Fruit fly (Drosophila melanogaster): Measurements from ENCODE around the gene Wdr24.
A peak's percentile ranks its signal among the peaks of the same experiment; 100 is the strongest.

Gene Wdr24

DNA sequence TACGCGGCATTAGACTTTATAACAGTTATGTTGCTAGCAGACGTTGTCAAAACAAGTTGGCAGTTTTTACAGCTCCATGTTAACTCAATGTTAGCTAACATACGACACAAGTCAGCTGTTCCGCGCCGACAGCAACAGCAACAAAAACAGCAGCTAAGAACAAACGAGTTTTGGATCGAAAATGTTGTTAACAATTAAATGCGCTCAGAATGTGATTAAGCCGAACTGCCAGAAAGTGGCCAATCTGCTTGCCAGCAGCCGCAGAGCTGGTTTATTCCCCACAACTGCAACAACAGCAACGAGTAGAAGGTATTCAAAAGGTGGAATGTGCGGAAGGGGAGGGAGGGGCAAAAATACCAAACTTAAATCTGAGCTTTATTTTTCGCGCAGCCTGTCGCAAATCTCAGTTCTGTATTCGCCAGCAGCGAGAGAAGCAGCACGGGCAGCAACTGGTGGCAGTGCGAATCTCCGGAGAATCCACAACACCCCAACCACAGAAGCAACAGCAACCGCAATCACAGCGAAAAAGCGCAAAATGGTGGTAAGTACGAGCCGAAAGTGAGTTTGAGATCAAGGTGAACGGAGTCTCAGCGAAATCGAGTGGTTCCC lies 21.7 kb downstream of the Wdr24 start, which contains the start of gene Pcd (continued):
- TF ChIP-seq CG3995 (GFP tag; optimal IDR thresholded peaks at IDR 0.05) (peak; percentile 14), CG31365 (tag; optimal IDR thresholded peaks at IDR 0.05) (no peak), yki (optimal IDR thresholded peaks at IDR 0.05) (no peak), Nf-YC (tag; optimal IDR thresholded peaks at IDR 0.05) (no peak), chn (GFP tag; optimal IDR thresholded peaks at IDR 0.05) (no peak), Dp (GFP tag; optimal IDR thresholded peaks at IDR 0.05) (peak; percentile 88), CG10274 (GFP tag; optimal IDR thresholded peaks at IDR 0.05) (no peak), CG15696 (tag; optimal IDR thresholded peaks at IDR 0.05) (no peak), CG10431 (GFP tag; optimal IDR thresholded peaks at IDR 0.05) (no peak), Chrac-16 (GFP tag; optimal IDR thresholded peaks at IDR 0.05) (no peak), cato (GFP tag; optimal IDR thresholded peaks at IDR 0.05; ENCODE audit: borderline replicate concordance) (no peak), Camta (GFP tag; optimal IDR thresholded peaks at IDR 0.05) (no peak), dysf (GFP tag; IDR thresholded peaks at IDR 0.05) (no peak), CG7372 (GFP tag; IDR thresholded peaks at IDR 0.05) (no peak), sd (tag; optimal IDR thresholded peaks at IDR 0.05) (peak; percentile 98), mam (GFP tag; optimal IDR thresholded peaks at IDR 0.05) (no peak), CG33557 (GFP tag; optimal IDR thresholded peaks at IDR 0.05) (no peak), CG7963 (GFP tag; IDR thresholded peaks at IDR 0.05; ENCODE audit: partially characterized antibody) (no peak), CG8388 (GFP tag; optimal IDR thresholded peaks at IDR 0.05) (no peak), CG7786 (GFP tag; optimal IDR thresholded peaks at IDR 0.05) (no peak), grau (tag; optimal IDR thresholded peaks at IDR 0.05) (no peak), Vsx1 (GFP tag; optimal IDR thresholded peaks at IDR 0.05) (no peak), sna (GFP tag; IDR thresholded peaks at IDR 0.05; ENCODE audit: partially characterized antibody) (peak; percentile 24; the same call in 1 of the 2 replicates), NC2α (GFP tag; optimal IDR thresholded peaks at IDR 0.05) (no peak), mirr (GFP tag; optimal IDR thresholded peaks at IDR 0.05) (peak; percentile 7), hb (GFP tag; IDR thresholded peaks at IDR 0.05; ENCODE audit: partially characterized antibody) (no peak), peb (GFP tag; IDR thresholded peaks at IDR 0.05) (no peak)

DNA sequence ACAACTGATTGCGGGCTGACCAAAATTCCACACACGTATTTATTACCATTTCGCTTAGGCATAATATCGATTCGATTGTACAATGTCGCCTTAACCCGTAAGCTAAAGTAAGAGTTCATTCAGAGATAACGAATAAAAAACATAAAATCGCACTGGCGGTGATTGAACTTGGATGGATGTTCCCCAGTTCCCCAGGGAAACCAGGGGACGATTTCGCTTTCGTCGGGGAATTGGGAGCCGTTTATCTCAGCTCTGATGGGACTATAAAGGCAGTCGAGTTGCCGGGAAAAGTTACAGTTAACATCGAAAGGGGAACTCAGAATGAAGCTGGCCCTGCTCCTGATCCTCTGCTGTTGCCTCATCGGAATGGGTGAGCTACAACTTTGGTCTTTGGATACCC lies 22.7 kb downstream of the Wdr24 start, which contains the start of gene CG34296:
Gene CG34296 (plus strand): TSS at position 301 of the 400 bp plus-strand sequence.
- no peak for TF ChIP-seq ERR (GFP tag; optimal IDR thresholded peaks at IDR 0.05)
- no peak for TF ChIP-seq ro (GFP tag; IDR thresholded peaks at IDR 0.05)
- TF ChIP-seq sd (tag; optimal IDR thresholded peaks at IDR 0.05) = no peak
- TF ChIP-seq CG2199 (GFP tag; IDR thresholded peaks at IDR 0.05) = no peak
- no peak for TF ChIP-seq p53 (GFP tag; optimal IDR thresholded peaks at IDR 0.05)
- no peak for TF ChIP-seq Trl (optimal IDR thresholded peaks at IDR 0.05)
- TF ChIP-seq Trl (GFP tag; optimal IDR thresholded peaks at IDR 0.05) = no peak
- no peak for TF ChIP-seq CG11093 (GFP tag; IDR thresholded peaks at IDR 0.05)
- no peak for TF ChIP-seq Deaf1 (tag; optimal IDR thresholded peaks at IDR 0.05)
- no peak for TF ChIP-seq gro (GFP tag; optimal IDR thresholded peaks at IDR 0.05)
- no peak for TF ChIP-seq CG6683 (GFP tag; optimal IDR thresholded peaks at IDR 0.05)
- TF ChIP-seq zen2 (GFP tag; IDR thresholded peaks at IDR 0.05; ENCODE audit: partially characterized antibody) = no peak
- TF ChIP-seq CG9797 (GFP tag; optimal IDR thresholded peaks at IDR 0.05) = no peak
- TF ChIP-seq CG11504 (tag; optimal IDR thresholded peaks at IDR 0.05) = no peak
- no peak for TF ChIP-seq vfl (GFP tag; optimal IDR thresholded peaks at IDR 0.05)
- TF ChIP-seq CG12744 (GFP tag; optimal IDR thresholded peaks at IDR 0.05) = no peak
